Worm (Caenorhabditis elegans) whole organism, young adult: ENCODE results near the gene srw-79.

Experiments
- Y67H2A.10 ChIP-seq: fragments of 200-800 bp; sonication (Bioruptor generic); conservative IDR thresholded peaks from 2 replicates; pipeline ENCODE4 v1.3.6; 2022; ENCODE audit warnings: missing genetic modification reagents, missing genetic modification characterization, missing compliant biosample characterization
- bed-1 ChIP-seq: fragments of 200-800 bp; sonication (Bioruptor generic); IDR thresholded peaks from 2 replicates; pipeline ENCODE4 v1.3.6; 2022; ENCODE audit warnings: missing genetic modification reagents, missing genetic modification characterization, missing compliant biosample characterization

- TF ChIP-seq bed-1 (GFP tag; lab: Robert Waterston, UW) = no peak
- no peak for TF ChIP-seq Y67H2A.10 (GFP tag; lab: Robert Waterston, UW)
Observed at ce11 chrII:2940747-2941146, 5.8 kb upstream of the srw-79 start, which contains the start of gene irld-66.
